Worm (Caenorhabditis elegans) whole organism, mixed stage, embryonic: ENCODE measurements around the gene C29E4.11.

Source experiments
- elt-3 ChIP-seq: fragments of 150-350 bp; optimal IDR thresholded peaks from 2 replicates; lab custom pipeline; 2014; ENCODE audit warnings: missing biosample characterization, missing genetic modification characterization
- lsy-2 ChIP-seq: fragments of 150-350 bp; optimal IDR thresholded peaks from 2 replicates; lab custom pipeline; 2014; ENCODE audit warnings: missing biosample characterization, missing genetic modification characterization
- pha-4 ChIP-seq: fragments of 150-350 bp; optimal IDR thresholded peaks from 2 replicates; lab custom pipeline; 2018; ENCODE audit warnings: missing biosample characterization, missing genetic modification reagents, missing genetic modification characterization
- snpc-4 ChIP-seq: fragments of 150-350 bp; optimal IDR thresholded peaks from 2 replicates; lab custom pipeline; 2014; ENCODE audit warnings: missing biosample characterization, missing genetic modification characterization
- tbx-8 ChIP-seq: fragments of 200-800 bp; sonication (Bioruptor generic); optimal IDR thresholded peaks from 2 replicates; lab custom pipeline; 2018; ENCODE audit warnings: mild to moderate bottlenecking, missing genetic modification characterization, moderate library complexity, missing compliant biosample characterization

DNA sequence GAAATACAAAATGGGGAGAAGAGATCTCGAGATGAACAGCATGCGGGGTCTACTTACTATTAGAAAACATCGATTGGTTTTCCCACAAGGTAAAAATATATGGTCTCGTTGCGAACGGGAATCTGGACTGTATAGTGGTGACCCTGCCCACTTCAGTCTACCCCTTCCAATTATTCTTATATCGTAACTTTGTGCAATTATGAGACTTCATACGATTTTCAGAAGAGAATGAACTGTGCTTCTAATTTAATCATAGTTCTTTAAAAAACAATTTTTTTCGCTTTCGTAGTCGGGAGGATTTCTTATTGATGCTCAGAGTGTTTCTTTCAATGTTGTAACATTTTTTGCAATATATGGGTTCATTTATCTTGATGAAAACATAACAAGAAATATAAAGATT is 14.1 kb upstream of the C29E4.11 start, which contains the start of gene F54H12.5:
- no peak for TF ChIP-seq lsy-2 (tag; lab: Kevin White, UChicago)
- TF ChIP-seq pha-4 (tag; lab: Kevin White, UChicago) = no peak
- no peak for TF ChIP-seq tbx-8 (GFP tag; lab: Kevin White, UChicago)
- no peak for TF ChIP-seq elt-3 (tag; lab: Kevin White, UChicago)
- no peak for TF ChIP-seq snpc-4
